Fruit fly (Drosophila melanogaster): Measurements from ENCODE around the gene B52.

The B52 gene

dm6 chr3R:13676137-13677086 lies 15.3 kb downstream of the B52 start, which contains the start of the genes Lkb1 and CG9588 (continued):
- TF ChIP-seq CG12071 (GFP tag; optimal IDR thresholded peaks at IDR 0.05), result no peak
- TF ChIP-seq ttk (GFP tag; IDR thresholded peaks at IDR 0.05), result peak; percentile 83
- peak; percentile 37; the same call in 1 of the 4 replicates for TF ChIP-seq Dll (GFP tag; IDR thresholded peaks at IDR 0.05; ENCODE audit: partially characterized antibody)
- no peak for TF ChIP-seq Tbp (GFP tag; optimal IDR thresholded peaks at IDR 0.05)
- no peak for TF ChIP-seq CG6683 (GFP tag; optimal IDR thresholded peaks at IDR 0.05)
- TF ChIP-seq sc (optimal IDR thresholded peaks at IDR 0.05), result no peak
- TF ChIP-seq sc (GFP tag; optimal IDR thresholded peaks at IDR 0.05), result no peak
- no peak for TF ChIP-seq odd (GFP tag; optimal IDR thresholded peaks at IDR 0.05)
- TF ChIP-seq jumu (GFP tag; optimal IDR thresholded peaks at IDR 0.05), result peak; percentile 52
- peak; percentile 82 for TF ChIP-seq lmd (GFP tag; IDR thresholded peaks at IDR 0.05)
- TF ChIP-seq gsb-n (tag; optimal IDR thresholded peaks at IDR 0.05), result no peak
- TF ChIP-seq seq (GFP tag; IDR thresholded peaks at IDR 0.05), result peak; percentile 54; the same call in 1 of the 2 replicates
- no peak for TF ChIP-seq Elba2 (GFP tag; optimal IDR thresholded peaks at IDR 0.05)
- TF ChIP-seq ab (GFP tag; optimal IDR thresholded peaks at IDR 0.05), result no peak
- peak; percentile 60 for TF ChIP-seq CG4404 (GFP tag; IDR thresholded peaks at IDR 0.05)
- TF ChIP-seq gro (GFP tag; optimal IDR thresholded peaks at IDR 0.05), result peak; percentile 47
- peak; percentile 53 for TF ChIP-seq pho (GFP tag; optimal IDR thresholded peaks at IDR 0.05)
- peak; percentile 83 for TF ChIP-seq CG14441 (GFP tag; IDR thresholded peaks at IDR 0.05)
- peak; percentile 17 for TF ChIP-seq CG11504 (tag; optimal IDR thresholded peaks at IDR 0.05)
- no peak for TF ChIP-seq CG12236 (GFP tag; optimal IDR thresholded peaks at IDR 0.05)
- TF ChIP-seq crc (GFP tag; optimal IDR thresholded peaks at IDR 0.05), result no peak
- TF ChIP-seq tna (GFP tag; IDR thresholded peaks at IDR 0.05; ENCODE audit: partially characterized antibody), result no peak
- TF ChIP-seq CG3995 (GFP tag; optimal IDR thresholded peaks at IDR 0.05), result no peak
- no peak for TF ChIP-seq gce (GFP tag; IDR thresholded peaks at IDR 0.05)
- TF ChIP-seq B-H2 (GFP tag; optimal IDR thresholded peaks at IDR 0.05), result no peak
- TF ChIP-seq CG7745 (tag; optimal IDR thresholded peaks at IDR 0.05), result no peak
- TF ChIP-seq Taf1 (GFP tag; IDR thresholded peaks at IDR 0.05), result peak; percentile 62; the same call in 1 of the 2 replicates
- no peak for TF ChIP-seq CG30020 (tag; optimal IDR thresholded peaks at IDR 0.05)
- no peak for TF ChIP-seq pita (GFP tag; optimal IDR thresholded peaks at IDR 0.05)
- TF ChIP-seq CG5953 (GFP tag; IDR thresholded peaks at IDR 0.05), result peak; percentile 77
- peak; percentile 28 for TF ChIP-seq CG10267 (tag; optimal IDR thresholded peaks at IDR 0.05)
- peak; percentile 53 for TF ChIP-seq Side (GFP tag; optimal IDR thresholded peaks at IDR 0.05)
- TF ChIP-seq CG33557 (GFP tag; optimal IDR thresholded peaks at IDR 0.05), result peak; percentile 10
- no peak for TF ChIP-seq CG4328 (GFP tag; optimal IDR thresholded peaks at IDR 0.05)
- TF ChIP-seq Med (GFP tag), result peak; percentile 93
- TF ChIP-seq CG17361 (GFP tag; IDR thresholded peaks at IDR 0.05), result peak; percentile 33; the same call in 1 of the 3 replicates
- TF ChIP-seq Gsc (GFP tag; IDR thresholded peaks at IDR 0.05), result peak; percentile 56
- peak; percentile 75 for TF ChIP-seq CG10366 (GFP tag; IDR thresholded peaks at IDR 0.05)
- 0 out of 3 replicates have a peak, but pooled peaks have one; percentile 47 for TF ChIP-seq C15 (GFP tag; IDR thresholded peaks at IDR 0.05)
- peak; percentile 70 for TF ChIP-seq CG10959 (GFP tag; IDR thresholded peaks at IDR 0.05)
- peak; percentile 36 for TF ChIP-seq az2 (GFP tag; optimal IDR thresholded peaks at IDR 0.05)
- peak; percentile 21; the same call in 1 of the 2 replicates for TF ChIP-seq cas (GFP tag; IDR thresholded peaks at IDR 0.05)
- no peak for TF ChIP-seq CG1647 (GFP tag; optimal IDR thresholded peaks at IDR 0.05)
- peak; percentile 87 for TF ChIP-seq vvl (GFP tag; IDR thresholded peaks at IDR 0.05)
- peak; percentile 77 for TF ChIP-seq CG2889 (GFP tag; IDR thresholded peaks at IDR 0.05)
- TF ChIP-seq bigmax (GFP tag; optimal IDR thresholded peaks at IDR 0.05), result no peak
- peak; percentile 3 for TF ChIP-seq tup (GFP tag; optimal IDR thresholded peaks at IDR 0.05)
- no peak for TF ChIP-seq CG3163 (GFP tag; optimal IDR thresholded peaks at IDR 0.05)
- peak; percentile 71 for TF ChIP-seq ro (GFP tag; IDR thresholded peaks at IDR 0.05)
- TF ChIP-seq so (GFP tag; IDR thresholded peaks at IDR 0.05), result peak; percentile 72; the same call in 2 of the 3 replicates
